Worm (Caenorhabditis elegans): ENCODE measurements around the gene Y57G7A.1.
A peak's percentile ranks its signal among the peaks of the same experiment; 100 is the strongest.

The Y57G7A.1 gene

DNA sequence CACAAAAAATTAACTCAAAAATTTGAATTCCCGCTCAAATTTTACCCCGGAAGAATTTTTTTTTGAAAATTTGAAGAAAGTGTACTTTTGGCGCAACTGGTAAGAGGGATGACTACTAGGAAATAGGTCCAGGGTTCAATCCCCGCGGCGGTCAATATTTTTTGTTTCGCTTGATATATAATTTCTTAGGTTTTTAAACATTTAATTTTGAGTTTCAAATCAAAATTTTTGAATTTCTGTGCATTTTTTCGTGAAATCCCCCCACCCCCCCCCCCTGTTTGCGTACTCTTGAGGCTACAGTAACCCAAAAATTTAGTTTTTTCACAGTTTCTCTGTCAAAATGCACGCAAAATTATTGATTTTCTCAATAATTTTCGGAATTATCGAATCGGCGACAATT, at the start of gene Y57G7A.1:
Gene Y57G7A.1 (plus strand): TSS at position 301 of the 400 bp plus-strand sequence.
- TF ChIP-seq flt-1 (GFP tag; IDR thresholded peaks at IDR 0.05) (no peak), pes-1 (GFP tag; IDR thresholded peaks at IDR 0.05) (no peak), ceh-13 (GFP tag; optimal IDR thresholded peaks at IDR 0.05) (no peak), ceh-36 (tag; optimal IDR thresholded peaks at IDR 0.05) (no peak), hnd-1 (tag; optimal IDR thresholded peaks at IDR 0.05) (no peak)

DNA sequence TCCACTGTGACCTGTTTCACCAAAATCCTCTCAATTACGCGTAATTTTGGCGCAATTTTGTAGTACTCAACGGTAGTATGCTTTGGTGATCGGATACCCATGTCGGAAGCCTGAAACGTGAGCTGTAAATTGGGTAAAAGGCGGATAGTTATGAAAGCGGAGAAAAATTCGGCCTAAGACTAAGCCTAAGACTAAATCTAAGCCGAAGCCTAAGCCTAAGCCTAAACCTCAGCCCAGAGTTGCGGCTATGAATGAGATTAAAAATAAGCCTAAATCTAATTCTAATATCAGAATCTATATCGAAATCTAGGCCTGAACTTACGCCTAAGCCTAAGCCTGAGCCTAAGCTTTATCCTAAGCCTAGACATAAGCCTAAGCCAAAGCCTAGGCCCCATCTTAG, 46.0 kb upstream of the Y57G7A.1 start, which contains the start of gene lin-42:
Gene lin-42 (minus strand): TSS at position 101 of the 400 bp plus-strand sequence.
- TF ChIP-seq ceh-36 (tag; optimal IDR thresholded peaks at IDR 0.05) (peak; percentile 4), hmbx-1 (tag; optimal IDR thresholded peaks at IDR 0.05) (no peak)

- TF ChIP-seq aly-1 (tag; optimal IDR thresholded peaks at IDR 0.05): no peak
- TF ChIP-seq pes-1 (GFP tag; IDR thresholded peaks at IDR 0.05): no peak
- no peak for TF ChIP-seq ceh-36 (tag; optimal IDR thresholded peaks at IDR 0.05)
- TF ChIP-seq tbx-11 (GFP tag; IDR thresholded peaks at IDR 0.05): no peak
- no peak for TF ChIP-seq hnd-1 (tag; optimal IDR thresholded peaks at IDR 0.05)
- TF ChIP-seq B0310.2 (tag; optimal IDR thresholded peaks at IDR 0.05): no peak
- TF ChIP-seq F13C5.2 (tag; optimal IDR thresholded peaks at IDR 0.05): no peak
- TF ChIP-seq hmg-4 (GFP tag; optimal IDR thresholded peaks at IDR 0.05): no peak
Observed at ce11 chrII:1255637-1256036, 42.6 kb upstream of the Y57G7A.1 start, which contains the start of gene clec-119. Gene clec-119 (plus strand): TSS chrII:1255937.

- TF ChIP-seq scrt-1 (GFP tag; IDR thresholded peaks at IDR 0.05) (no peak), tbx-37 (GFP tag; conservative IDR thresholded peaks at IDR 0.05) (no peak), ets-7 (tag; optimal IDR thresholded peaks at IDR 0.05) (no peak), ceh-13 (GFP tag; optimal IDR thresholded peaks at IDR 0.05) (no peak), tra-4 (tag; optimal IDR thresholded peaks at IDR 0.05) (no peak), ama-1 (optimal IDR thresholded peaks at IDR 0.05) (no peak), ceh-36 (tag; optimal IDR thresholded peaks at IDR 0.05) (no peak), hnd-1 (tag; optimal IDR thresholded peaks at IDR 0.05) (no peak), hmbx-1 (tag; optimal IDR thresholded peaks at IDR 0.05) (no peak), pes-1 (GFP tag; IDR thresholded peaks at IDR 0.05) (no peak), flt-1 (GFP tag; IDR thresholded peaks at IDR 0.05) (no peak), tbx-11 (GFP tag; IDR thresholded peaks at IDR 0.05) (no peak), F13C5.2 (tag; optimal IDR thresholded peaks at IDR 0.05) (no peak), B0310.2 (tag; optimal IDR thresholded peaks at IDR 0.05) (no peak)
Observed at ce11 chrII:1256742-1257141, 41.5 kb upstream of the Y57G7A.1 start.

- no peak for TF ChIP-seq pes-1 (GFP tag; IDR thresholded peaks at IDR 0.05)
Observed at ce11 chrII:1258634-1259033, 39.6 kb upstream of the Y57G7A.1 start, which contains the start of gene clpr-2. Gene clpr-2 (plus strand): TSS chrII:1258934.

- TF ChIP-seq scrt-1 (GFP tag; IDR thresholded peaks at IDR 0.05) (no peak), tbx-11 (GFP tag; IDR thresholded peaks at IDR 0.05) (no peak), flt-1 (GFP tag; IDR thresholded peaks at IDR 0.05) (no peak), B0310.2 (tag; optimal IDR thresholded peaks at IDR 0.05) (no peak)
Observed at ce11 chrII:1266790-1267189, 31.5 kb upstream of the Y57G7A.1 start, which contains the start of gene oac-30. Gene oac-30 (minus strand): TSS chrII:1266890.

- TF ChIP-seq hnd-1 (tag; optimal IDR thresholded peaks at IDR 0.05) (no peak), F13C5.2 (tag; optimal IDR thresholded peaks at IDR 0.05) (no peak), flt-1 (GFP tag; IDR thresholded peaks at IDR 0.05) (no peak), ets-7 (tag; optimal IDR thresholded peaks at IDR 0.05) (no peak), pes-1 (GFP tag; IDR thresholded peaks at IDR 0.05) (no peak), ceh-13 (GFP tag; optimal IDR thresholded peaks at IDR 0.05) (no peak), aly-1 (tag; optimal IDR thresholded peaks at IDR 0.05) (no peak), scrt-1 (GFP tag; IDR thresholded peaks at IDR 0.05) (no peak), hmbx-1 (tag; optimal IDR thresholded peaks at IDR 0.05) (no peak), tbx-37 (GFP tag; conservative IDR thresholded peaks at IDR 0.05) (no peak), B0310.2 (tag; optimal IDR thresholded peaks at IDR 0.05) (no peak), ama-1 (optimal IDR thresholded peaks at IDR 0.05) (no peak), hmg-4 (GFP tag; optimal IDR thresholded peaks at IDR 0.05) (no peak), ceh-36 (tag; optimal IDR thresholded peaks at IDR 0.05) (no peak), tra-4 (tag; optimal IDR thresholded peaks at IDR 0.05) (no peak), sea-1 (GFP tag; conservative IDR thresholded peaks at IDR 0.05) (no peak)
Observed at ce11 chrII:1271814-1272213, 26.5 kb upstream of the Y57G7A.1 start, which contains the start of gene srw-66. Gene srw-66 (minus strand): TSS chrII:1271914.

- TF ChIP-seq ceh-13 (GFP tag; optimal IDR thresholded peaks at IDR 0.05) (no peak), hmbx-1 (tag; optimal IDR thresholded peaks at IDR 0.05) (no peak), aly-1 (tag; optimal IDR thresholded peaks at IDR 0.05) (no peak), F13C5.2 (tag; optimal IDR thresholded peaks at IDR 0.05) (no peak), scrt-1 (GFP tag; IDR thresholded peaks at IDR 0.05) (no peak), tra-4 (tag; optimal IDR thresholded peaks at IDR 0.05) (no peak), ama-1 (optimal IDR thresholded peaks at IDR 0.05) (no peak), pes-1 (GFP tag; IDR thresholded peaks at IDR 0.05) (no peak), flt-1 (GFP tag; IDR thresholded peaks at IDR 0.05) (no peak), tbx-37 (GFP tag; conservative IDR thresholded peaks at IDR 0.05) (no peak), sea-1 (GFP tag; conservative IDR thresholded peaks at IDR 0.05) (no peak), tbx-11 (GFP tag; IDR thresholded peaks at IDR 0.05) (no peak), hmg-4 (GFP tag; optimal IDR thresholded peaks at IDR 0.05) (no peak), ceh-36 (tag; optimal IDR thresholded peaks at IDR 0.05) (no peak), hnd-1 (tag; optimal IDR thresholded peaks at IDR 0.05) (no peak), B0310.2 (tag; optimal IDR thresholded peaks at IDR 0.05) (no peak), ets-7 (tag; optimal IDR thresholded peaks at IDR 0.05) (no peak)
Observed at ce11 chrII:1275439-1275838, 22.8 kb upstream of the Y57G7A.1 start, which contains the start of gene Y57G7A.5. Gene Y57G7A.5 (minus strand): TSS chrII:1275539.

Measured in whole organism, early embryonic.